Worm (Caenorhabditis elegans): ENCODE measurements around the gene F07C6.6.

DNA sequence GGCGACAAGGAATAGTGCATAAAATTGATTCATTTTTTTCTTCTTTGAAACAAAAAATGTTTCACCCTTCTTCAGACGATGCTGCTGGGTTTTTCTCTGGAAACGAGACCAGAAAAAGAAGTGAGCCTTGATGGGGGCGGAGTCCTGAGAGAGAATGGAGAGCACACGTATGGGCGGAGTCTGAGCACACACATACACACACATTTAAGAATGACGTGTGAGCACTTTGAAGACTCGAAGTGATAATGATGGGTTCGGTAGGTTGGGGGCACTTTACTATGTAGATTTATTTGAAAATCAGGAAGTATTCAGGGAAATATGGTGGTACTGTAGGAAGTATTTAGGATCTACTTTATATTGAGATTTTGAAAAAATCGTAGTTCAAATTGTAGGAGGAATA lies 35.1 kb upstream of the F07C6.6 start, which contains the start of gene flp-9:
- TF ChIP-seq T22C8.4 (GFP tag; IDR thresholded peaks at IDR 0.05) (no peak), med-1 (GFP tag; optimal IDR thresholded peaks at IDR 0.05; ENCODE audit: insufficient read depth) (no peak), ztf-23 (GFP tag; IDR thresholded peaks at IDR 0.05) (no peak)
